Fruit fly (Drosophila melanogaster) whole organism, prepupa: ENCODE results near the gene Art1.

Experiments
- CG10669 ChIP-seq: fragments of 200-800 bp; sonication (Bioruptor generic); optimal IDR thresholded peaks from 3 replicates; lab custom pipeline; 2018; ENCODE audit warnings: missing biosample characterization, mild to moderate bottlenecking, missing genetic modification characterization, moderate library complexity
- CG11762 ChIP-seq: fragments of 200-800 bp; sonication (Bioruptor generic); optimal IDR thresholded peaks from 3 replicates; lab custom pipeline; 2016; ENCODE audit warnings: missing biosample characterization, missing genetic modification characterization; ENCODE audit not compliant: insufficient read depth
- CG31627 ChIP-seq: fragments of 200-800 bp; sonication (Bioruptor generic); optimal IDR thresholded peaks from 3 replicates; lab custom pipeline; 2016; ENCODE audit warnings: missing biosample characterization, missing genetic modification characterization
- CG4318 ChIP-seq: fragments of 200-800 bp; sonication (Bioruptor generic); optimal IDR thresholded peaks from 3 replicates; lab custom pipeline; 2017; ENCODE audit warnings: missing biosample characterization, mild to moderate bottlenecking, missing genetic modification characterization
- CG6163 ChIP-seq: fragments of 200-800 bp; sonication (Bioruptor generic); IDR thresholded peaks from 3 replicates; pipeline ENCODE4 v1.3.6; 2022; ENCODE audit warnings: missing biosample characterization, missing genetic modification characterization
- CG6854 ChIP-seq: fragments of 200-800 bp; sonication (Bioruptor generic); optimal IDR thresholded peaks from 2 replicates; lab custom pipeline; 2017; ENCODE audit warnings: missing biosample characterization, mild to moderate bottlenecking, missing genetic modification characterization
- CG8319 ChIP-seq: fragments of 200-800 bp; sonication (Bioruptor generic); optimal IDR thresholded peaks from 3 replicates; lab custom pipeline; 2016; ENCODE audit warnings: missing biosample characterization, missing genetic modification characterization
- CG9139 ChIP-seq: fragments of 200-800 bp; sonication (Bioruptor generic); optimal IDR thresholded peaks from 3 replicates; lab custom pipeline; 2017; ENCODE audit warnings: missing biosample characterization, mild to moderate bottlenecking, missing genetic modification characterization
- Ets21C ChIP-seq: fragments of 200-800 bp; sonication (Bioruptor generic); optimal IDR thresholded peaks from 3 replicates; lab custom pipeline; 2016; ENCODE audit warnings: missing biosample characterization, missing genetic modification characterization
- Hr4 ChIP-seq: fragments of 200-800 bp; sonication (Bioruptor generic); optimal IDR thresholded peaks from 3 replicates; lab custom pipeline; 2016; ENCODE audit warnings: missing biosample characterization, missing genetic modification characterization
- OdsH ChIP-seq: fragments of 200-800 bp; sonication (Bioruptor generic); optimal IDR thresholded peaks from 3 replicates; lab custom pipeline; 2016; ENCODE audit warnings: missing biosample characterization, missing genetic modification characterization
- Smox ChIP-seq: fragments of 200-800 bp; sonication (Bioruptor generic); optimal IDR thresholded peaks from 3 replicates; lab custom pipeline; 2016; ENCODE audit warnings: missing biosample characterization, missing genetic modification characterization
- eg ChIP-seq: fragments of 200-800 bp; sonication (Bioruptor generic); IDR thresholded peaks from 3 replicates; pipeline ENCODE4 v1.3.6; 2022; ENCODE audit warnings: missing biosample characterization, missing genetic modification characterization
- vri ChIP-seq: fragments of 200-800 bp; sonication (Bioruptor generic); optimal IDR thresholded peaks from 3 replicates; lab custom pipeline; 2016; ENCODE audit warnings: missing biosample characterization, mild to moderate bottlenecking, missing genetic modification characterization

- TF ChIP-seq eg (GFP tag; lab: Robert Waterston, UW) (no peak), Smox (GFP tag; lab: Kevin White, UChicago) (no peak), Hr4 (GFP tag; lab: Kevin White, UChicago) (no peak), CG31627 (GFP tag; lab: Kevin White, UChicago) (no peak), CG4318 (GFP tag; lab: Kevin White, UChicago) (no peak), CG6854 (GFP tag; lab: Kevin White, UChicago) (no peak), vri (GFP tag; lab: Kevin White, UChicago) (no peak), CG10669 (GFP tag; lab: Kevin White, UChicago) (no peak), OdsH (GFP tag; lab: Kevin White, UChicago) (no peak), CG6163 (no peak), Ets21C (GFP tag; lab: Kevin White, UChicago) (no peak), CG9139 (GFP tag; lab: Kevin White, UChicago) (no peak), CG8319 (no peak), CG11762 (GFP tag; lab: Kevin White, UChicago) (no peak)
Measured at dm6 chr3R:10747650-10748049, 40.4 kb downstream of the Art1 start.
